Fruit fly (Drosophila melanogaster): ENCODE measurements around the gene CG6006.

CG6006 gene

DNA sequence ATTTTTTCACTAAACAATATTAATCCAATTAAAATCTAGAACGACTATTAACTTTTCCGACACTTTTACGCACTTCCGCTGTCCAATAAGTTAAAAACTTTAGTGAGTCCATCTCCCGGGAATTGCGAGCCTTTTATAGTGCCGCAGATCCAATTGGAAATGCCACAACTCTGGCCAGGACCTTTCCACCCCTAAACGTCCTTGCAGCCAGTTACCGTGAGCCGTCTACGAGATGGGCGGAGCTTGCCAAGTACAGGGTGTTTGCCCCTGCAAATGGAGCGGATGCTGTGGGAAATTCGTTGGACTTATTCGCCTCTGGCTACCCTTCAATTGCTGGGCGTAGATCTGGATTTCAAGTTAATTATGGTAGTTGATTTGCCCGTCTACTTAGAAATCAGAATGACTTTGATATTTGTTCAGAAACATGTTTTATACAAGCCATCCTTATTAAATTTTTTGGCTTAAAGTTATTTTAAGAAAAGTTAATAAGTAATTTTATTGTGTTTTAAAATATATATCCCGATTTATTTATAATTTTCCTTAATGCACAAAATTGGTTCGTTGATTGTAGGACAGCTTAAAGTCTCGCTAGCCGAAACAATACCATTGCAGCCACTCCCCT lies 3.4 kb upstream of the CG6006 start, which contains the start of gene Fer2:
Gene Fer2 (minus strand): TSS at position 74 of the 622 bp plus-strand sequence.
- TF ChIP-seq CG8632 (GFP tag; optimal IDR thresholded peaks at IDR 0.05) (no peak), CG3919 (GFP tag; optimal IDR thresholded peaks at IDR 0.05) (peak; percentile 36), Lpt (GFP tag; optimal IDR thresholded peaks at IDR 0.05) (no peak), Met (GFP tag; optimal IDR thresholded peaks at IDR 0.05) (peak; percentile 24), CG6854 (GFP tag; optimal IDR thresholded peaks at IDR 0.05) (no peak), CG9139 (GFP tag; optimal IDR thresholded peaks at IDR 0.05) (no peak), spab (GFP tag; optimal IDR thresholded peaks at IDR 0.05) (peak; percentile 14), cyc (GFP tag; optimal IDR thresholded peaks at IDR 0.05) (peak; percentile 14), CG8119 (GFP tag; IDR thresholded peaks at IDR 0.05) (no peak), topi (GFP tag; optimal IDR thresholded peaks at IDR 0.05) (no peak), CG6792 (GFP tag; optimal IDR thresholded peaks at IDR 0.05) (no peak), CG4318 (GFP tag; optimal IDR thresholded peaks at IDR 0.05) (no peak), CG10631 (GFP tag; optimal IDR thresholded peaks at IDR 0.05) (no peak), ss (GFP tag; optimal IDR thresholded peaks at IDR 0.05) (no peak), Sox14 (GFP tag; optimal IDR thresholded peaks at IDR 0.05) (no peak), fkh (GFP tag; optimal IDR thresholded peaks at IDR 0.05) (no peak), pdm3 (GFP tag; optimal IDR thresholded peaks at IDR 0.05) (no peak), CG34406 (GFP tag; optimal IDR thresholded peaks at IDR 0.05) (no peak), achi (GFP tag; optimal IDR thresholded peaks at IDR 0.05) (no peak), CG6276 (GFP tag; optimal IDR thresholded peaks at IDR 0.05) (no peak), CG15336 (GFP tag; IDR thresholded peaks at IDR 0.05) (no peak), CG3032 (tag; optimal IDR thresholded peaks at IDR 0.05) (peak; percentile 25), CG31627 (GFP tag; optimal IDR thresholded peaks at IDR 0.05) (no peak), Gug (GFP tag; IDR thresholded peaks at IDR 0.05) (no peak), CG16779 (tag; optimal IDR thresholded peaks at IDR 0.05) (no peak), CG10669 (GFP tag; optimal IDR thresholded peaks at IDR 0.05) (peak; percentile 54), Sox15 (GFP tag; optimal IDR thresholded peaks at IDR 0.05) (no peak), Eip93F (GFP tag; optimal IDR thresholded peaks at IDR 0.05) (no peak), CG1621 (tag; optimal IDR thresholded peaks at IDR 0.05) (no peak), net (GFP tag; optimal IDR thresholded peaks at IDR 0.05) (no peak), salr (GFP tag; optimal IDR thresholded peaks at IDR 0.05) (no peak), Eip78C (GFP tag) (no peak), eg (GFP tag; IDR thresholded peaks at IDR 0.05) (no peak), esn (GFP tag; optimal IDR thresholded peaks at IDR 0.05) (no peak), CG11294 (GFP tag; IDR thresholded peaks at IDR 0.05) (no peak), OdsH (GFP tag; optimal IDR thresholded peaks at IDR 0.05) (no peak), vri (GFP tag; optimal IDR thresholded peaks at IDR 0.05) (no peak), CG8319 (GFP tag; optimal IDR thresholded peaks at IDR 0.05) (no peak), CG11762 (GFP tag; optimal IDR thresholded peaks at IDR 0.05; ENCODE audit: insufficient read depth) (peak; percentile 23), acj6 (GFP tag; optimal IDR thresholded peaks at IDR 0.05) (no peak), dsx (GFP tag; optimal IDR thresholded peaks at IDR 0.05; ENCODE audit: poor library complexity, severe bottlenecking) (no peak), Hr39 (GFP tag; optimal IDR thresholded peaks at IDR 0.05) (no peak), Eip75B (GFP tag; optimal IDR thresholded peaks at IDR 0.05) (no peak), Hr4 (GFP tag; optimal IDR thresholded peaks at IDR 0.05) (no peak), Sox102F (GFP tag; optimal IDR thresholded peaks at IDR 0.05) (no peak), Blimp-1 (GFP tag; optimal IDR thresholded peaks at IDR 0.05) (no peak), fd85E (GFP tag; optimal IDR thresholded peaks at IDR 0.05) (no peak), CG6163 (GFP tag; IDR thresholded peaks at IDR 0.05) (no peak), CG6808 (GFP tag; optimal IDR thresholded peaks at IDR 0.05) (peak; percentile 58), lz (GFP tag; optimal IDR thresholded peaks at IDR 0.05) (no peak), Hr38 (GFP tag; optimal IDR thresholded peaks at IDR 0.05) (no peak), dac (GFP tag; optimal IDR thresholded peaks at IDR 0.05) (no peak)
